Worm (Caenorhabditis elegans): ENCODE results near the gene aagr-3.

The aagr-3 gene

ce11 chrV:9690728-9691127, 38.6 kb downstream of the aagr-3 start (continued):
- no peak for TF ChIP-seq sup-37 (GFP tag; optimal IDR thresholded peaks at IDR 0.05)
- TF ChIP-seq unc-98 (GFP tag; IDR thresholded peaks at IDR 0.05), result no peak
- no peak for TF ChIP-seq ztf-11 (tag; optimal IDR thresholded peaks at IDR 0.05)
- no peak for TF ChIP-seq irx-1 (tag; optimal IDR thresholded peaks at IDR 0.05)
- TF ChIP-seq hlh-4 (tag; optimal IDR thresholded peaks at IDR 0.05), result no peak
- no peak for TF ChIP-seq lin-14 (GFP tag; optimal IDR thresholded peaks at IDR 0.05)
- no peak for TF ChIP-seq ceh-63 (GFP tag; optimal IDR thresholded peaks at IDR 0.05)
- no peak for TF ChIP-seq ceh-8 (GFP tag; optimal IDR thresholded peaks at IDR 0.05)
- peak; percentile 52 for TF ChIP-seq C16A3.4 (tag; optimal IDR thresholded peaks at IDR 0.05)
- no peak for TF ChIP-seq mef-2 (tag; optimal IDR thresholded peaks at IDR 0.05)
- TF ChIP-seq egl-13 (tag; optimal IDR thresholded peaks at IDR 0.05), result no peak
- TF ChIP-seq sox-4 (tag; optimal IDR thresholded peaks at IDR 0.05), result no peak
- TF ChIP-seq lir-3 (tag; optimal IDR thresholded peaks at IDR 0.05; ENCODE audit: poor library complexity), result no peak
- peak; percentile 21; the same call in 1 of the 2 replicates for TF ChIP-seq nhr-19 (GFP tag; conservative IDR thresholded peaks at IDR 0.05)
- TF ChIP-seq fkh-8 (tag; optimal IDR thresholded peaks at IDR 0.05), result no peak
- no peak for TF ChIP-seq C34B4.2 (tag; optimal IDR thresholded peaks at IDR 0.05)
- peak; percentile 24 to 57 (median 38) for TF ChIP-seq dpl-1 (GFP tag; optimal IDR thresholded peaks at IDR 0.05)
- peak; percentile 64 for TF ChIP-seq mep-1 (tag; optimal IDR thresholded peaks at IDR 0.05)
- TF ChIP-seq snpc-4 (tag; optimal IDR thresholded peaks at IDR 0.05), result no peak
- TF ChIP-seq hlh-17 (GFP tag; optimal IDR thresholded peaks at IDR 0.05; ENCODE audit: borderline replicate concordance), result no peak
- TF ChIP-seq pax-3 (tag; optimal IDR thresholded peaks at IDR 0.05), result no peak
- TF ChIP-seq nhr-12 (tag; optimal IDR thresholded peaks at IDR 0.05), result no peak
- peak; percentile 39 for TF ChIP-seq xbp-1 (tag; optimal IDR thresholded peaks at IDR 0.05)
- no peak for TF ChIP-seq sptf-1 (tag; optimal IDR thresholded peaks at IDR 0.05)
- no peak for TF ChIP-seq Y116A8C.19 (tag; optimal IDR thresholded peaks at IDR 0.05; ENCODE audit: borderline replicate concordance)
- no peak for TF ChIP-seq grh-1 (GFP tag; IDR thresholded peaks at IDR 0.05)
- TF ChIP-seq zag-1 (tag; optimal IDR thresholded peaks at IDR 0.05), result no peak
- TF ChIP-seq elt-3 (tag; optimal IDR thresholded peaks at IDR 0.05), result peak in 2 of 6 experiments; percentile 48 to 51
- TF ChIP-seq blmp-1 (tag; optimal IDR thresholded peaks at IDR 0.05), result peak; percentile 99
- no peak for TF ChIP-seq pag-3 (tag; optimal IDR thresholded peaks at IDR 0.05; ENCODE audit: borderline replicate concordance, insufficient read depth)
- peak; percentile 37 for TF ChIP-seq unc-130 (tag; optimal IDR thresholded peaks at IDR 0.05)
- TF ChIP-seq lin-13 (GFP tag; optimal IDR thresholded peaks at IDR 0.05), result no peak
- no peak for TF ChIP-seq egl-27 (tag; optimal IDR thresholded peaks at IDR 0.05)
- TF ChIP-seq nhr-237 (tag; optimal IDR thresholded peaks at IDR 0.05), result no peak
- TF ChIP-seq unc-62 (GFP tag; optimal IDR thresholded peaks at IDR 0.05), result no peak
- peak; percentile 42 to 59 for TF ChIP-seq lin-35 (GFP tag; optimal IDR thresholded peaks at IDR 0.05)
- TF ChIP-seq zip-4 (GFP tag; optimal IDR thresholded peaks at IDR 0.05), result no peak
- no peak for TF ChIP-seq ama-1 (optimal IDR thresholded peaks at IDR 0.05)
- TF ChIP-seq lin-39 (tag; optimal IDR thresholded peaks at IDR 0.05), result peak; percentile 4
- no peak for TF ChIP-seq fkh-4 (tag; optimal IDR thresholded peaks at IDR 0.05; ENCODE audit: borderline replicate concordance)
- TF ChIP-seq aha-1 (tag; optimal IDR thresholded peaks at IDR 0.05), result no peak
- TF ChIP-seq ets-5 (GFP tag; IDR thresholded peaks at IDR 0.05), result no peak
- TF ChIP-seq mab-9 (GFP tag; IDR thresholded peaks at IDR 0.05), result no peak
- peak; percentile 93 for TF ChIP-seq F16B12.6 (tag; optimal IDR thresholded peaks at IDR 0.05)
- TF ChIP-seq efl-3 (GFP tag; optimal IDR thresholded peaks at IDR 0.05), result no peak
- peak; percentile 45 for TF ChIP-seq nhr-20 (tag; optimal IDR thresholded peaks at IDR 0.05)
- TF ChIP-seq fkh-10 (GFP tag; optimal IDR thresholded peaks at IDR 0.05), result no peak
- peak; percentile 3 for TF ChIP-seq nhr-90 (tag; optimal IDR thresholded peaks at IDR 0.05; ENCODE audit: poor library complexity)
- no peak for TF ChIP-seq isw-1 (GFP tag; IDR thresholded peaks at IDR 0.05)
- no peak for TF ChIP-seq alr-1 (tag; optimal IDR thresholded peaks at IDR 0.05; ENCODE audit: borderline replicate concordance)
- TF ChIP-seq nhr-84 (tag; optimal IDR thresholded peaks at IDR 0.05), result no peak
- TF ChIP-seq nhr-28 (tag; optimal IDR thresholded peaks at IDR 0.05), result no peak
- no peak for TF ChIP-seq nhr-85 (tag)
